Fruit fly (Drosophila melanogaster): ENCODE measurements around the gene schlank.

The schlank gene

DNA sequence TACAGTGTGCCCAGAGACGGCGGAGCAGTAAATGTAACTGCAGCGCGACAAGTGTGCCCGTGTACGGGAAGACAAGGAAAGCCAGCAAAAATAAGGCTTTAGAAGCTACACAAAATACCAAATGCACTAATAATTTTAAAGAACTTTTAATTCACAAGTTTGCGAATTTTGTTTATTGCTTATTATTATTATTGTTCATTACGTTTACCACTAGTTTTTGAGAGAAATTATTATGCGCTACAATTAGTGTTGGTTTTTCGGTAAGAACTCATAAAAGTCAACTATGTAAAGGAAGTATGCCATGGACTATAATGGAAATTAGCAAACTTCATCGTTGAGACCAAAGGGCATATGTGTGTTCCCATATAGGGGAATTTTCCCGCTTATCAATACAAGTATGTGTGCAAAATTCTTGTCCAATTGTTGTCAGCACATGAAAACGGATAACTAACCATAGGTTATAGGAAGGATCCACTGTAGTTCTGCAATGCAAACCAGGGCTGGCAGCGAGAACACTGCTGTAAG lies at the start of gene schlank:
schlank (minus strand) TSS at position 42 of the 525 bp plus-strand sequence.
- TF ChIP-seq Ets21C (GFP tag; optimal IDR thresholded peaks at IDR 0.05), result peak; percentile 48
- no peak for TF ChIP-seq CG6854 (GFP tag; optimal IDR thresholded peaks at IDR 0.05)
- TF ChIP-seq CG6276 (GFP tag; optimal IDR thresholded peaks at IDR 0.05), result no peak
- TF ChIP-seq CG6808 (GFP tag; optimal IDR thresholded peaks at IDR 0.05), result no peak
- peak; percentile 29; the same call in 1 of the 2 replicates for TF ChIP-seq CG11294 (GFP tag; IDR thresholded peaks at IDR 0.05)
- peak; percentile 61 for TF ChIP-seq cyc (GFP tag; optimal IDR thresholded peaks at IDR 0.05)
- TF ChIP-seq dsx (GFP tag; optimal IDR thresholded peaks at IDR 0.05; ENCODE audit: poor library complexity, severe bottlenecking), result peak; percentile 51
- no peak for TF ChIP-seq CG16779 (tag; optimal IDR thresholded peaks at IDR 0.05)
- peak; percentile 70 for TF ChIP-seq Hr39 (GFP tag; optimal IDR thresholded peaks at IDR 0.05)
- TF ChIP-seq CG1621 (tag; optimal IDR thresholded peaks at IDR 0.05), result no peak
- no peak for TF ChIP-seq achi (GFP tag; optimal IDR thresholded peaks at IDR 0.05)
- peak; percentile 52 for TF ChIP-seq Sox15 (GFP tag; optimal IDR thresholded peaks at IDR 0.05)
- TF ChIP-seq Sox102F (GFP tag; optimal IDR thresholded peaks at IDR 0.05), result no peak
- TF ChIP-seq CG11902 (GFP tag; optimal IDR thresholded peaks at IDR 0.05), result peak; percentile 49
- TF ChIP-seq acj6 (GFP tag; optimal IDR thresholded peaks at IDR 0.05), result no peak
- peak; percentile 19 for TF ChIP-seq net (GFP tag; optimal IDR thresholded peaks at IDR 0.05)
- TF ChIP-seq CG10631 (GFP tag; optimal IDR thresholded peaks at IDR 0.05), result no peak
- peak; percentile 42 for TF ChIP-seq Sox14 (GFP tag; optimal IDR thresholded peaks at IDR 0.05)
- TF ChIP-seq spab (GFP tag; optimal IDR thresholded peaks at IDR 0.05), result no peak
- peak; percentile 62 for TF ChIP-seq CG3032 (tag; optimal IDR thresholded peaks at IDR 0.05)
- TF ChIP-seq pdm3 (GFP tag; optimal IDR thresholded peaks at IDR 0.05), result no peak
- TF ChIP-seq CG15336 (GFP tag; IDR thresholded peaks at IDR 0.05), result peak; percentile 62
- TF ChIP-seq Met (GFP tag; optimal IDR thresholded peaks at IDR 0.05), result peak; percentile 54
- TF ChIP-seq Eip78C (GFP tag), result peak; percentile 85
- TF ChIP-seq CG7368 (GFP tag; optimal IDR thresholded peaks at IDR 0.05), result peak; percentile 20
- TF ChIP-seq salr (GFP tag; optimal IDR thresholded peaks at IDR 0.05), result peak in 1 of 2 experiments; percentile 10
- no peak for TF ChIP-seq CG4318 (GFP tag; optimal IDR thresholded peaks at IDR 0.05)
- no peak for TF ChIP-seq Smox (GFP tag; optimal IDR thresholded peaks at IDR 0.05)
- no peak for TF ChIP-seq fd85E (GFP tag; optimal IDR thresholded peaks at IDR 0.05)
- peak; percentile 38 for TF ChIP-seq Ets96B (tag; optimal IDR thresholded peaks at IDR 0.05)
- peak; percentile 12 for TF ChIP-seq fd59A (GFP tag; optimal IDR thresholded peaks at IDR 0.05)
- TF ChIP-seq Hr38 (GFP tag; optimal IDR thresholded peaks at IDR 0.05), result no peak
- TF ChIP-seq CG8319 (GFP tag; optimal IDR thresholded peaks at IDR 0.05), result peak; percentile 44
- peak; percentile 71 for TF ChIP-seq svp (GFP tag)
- peak; percentile 59 for TF ChIP-seq CG8119 (GFP tag; IDR thresholded peaks at IDR 0.05)
- TF ChIP-seq topi (GFP tag; optimal IDR thresholded peaks at IDR 0.05), result peak; percentile 43
- TF ChIP-seq Gug (GFP tag; IDR thresholded peaks at IDR 0.05), result peak; percentile 42; the same call in 1 of the 2 replicates
- peak; percentile 65 for TF ChIP-seq Hr4 (GFP tag; optimal IDR thresholded peaks at IDR 0.05)
- TF ChIP-seq CG10669 (GFP tag; optimal IDR thresholded peaks at IDR 0.05), result no peak
- TF ChIP-seq CG9139 (GFP tag; optimal IDR thresholded peaks at IDR 0.05), result no peak
- no peak for TF ChIP-seq Lpt (GFP tag; optimal IDR thresholded peaks at IDR 0.05)
- no peak for TF ChIP-seq ss (GFP tag; optimal IDR thresholded peaks at IDR 0.05)
- TF ChIP-seq CG32006 (GFP tag; optimal IDR thresholded peaks at IDR 0.05), result no peak
- no peak for TF ChIP-seq OdsH (GFP tag; optimal IDR thresholded peaks at IDR 0.05)
- TF ChIP-seq esn (GFP tag; optimal IDR thresholded peaks at IDR 0.05), result peak; percentile 61
- no peak for TF ChIP-seq fkh (GFP tag; optimal IDR thresholded peaks at IDR 0.05)
- peak; percentile 63 for TF ChIP-seq Eip75B (GFP tag; optimal IDR thresholded peaks at IDR 0.05)
- peak; percentile 16 for TF ChIP-seq CG11762 (GFP tag; optimal IDR thresholded peaks at IDR 0.05; ENCODE audit: insufficient read depth)
- TF ChIP-seq CG3919 (GFP tag; optimal IDR thresholded peaks at IDR 0.05), result peak; percentile 41
- no peak for TF ChIP-seq Eip93F (GFP tag; optimal IDR thresholded peaks at IDR 0.05)
- peak; percentile 74 for TF ChIP-seq CG31627 (GFP tag; optimal IDR thresholded peaks at IDR 0.05)
- TF ChIP-seq CG8632 (GFP tag; optimal IDR thresholded peaks at IDR 0.05), result no peak

Data from whole organism, prepupa.